Fruit fly (Drosophila melanogaster) whole organism, adult: ENCODE results near the gene pon.
A peak's percentile ranks its signal among the peaks of the same experiment; 100 is the strongest.

ENCODE experiments used
- CG11617 ChIP-seq: fragments of 200-800 bp; sonication (Bioruptor generic); optimal IDR thresholded peaks from 2 replicates; lab custom pipeline; 2017; ENCODE audit warnings: mild to moderate bottlenecking, missing biosample characterization, missing genetic modification reagents, missing genetic modification characterization
- CG12768 ChIP-seq: fragments of 200-800 bp; sonication (Bioruptor generic); optimal IDR thresholded peaks from 2 replicates; lab custom pipeline; 2017; ENCODE audit warnings: missing biosample characterization, missing genetic modification characterization, mild to moderate bottlenecking, moderate library complexity, missing genetic modification reagents
- CG14711 ChIP-seq: fragments of 200-800 bp; sonication (Bioruptor generic); optimal IDR thresholded peaks from 2 replicates; lab custom pipeline; 2018; ENCODE audit warnings: missing biosample characterization, mild to moderate bottlenecking, missing genetic modification characterization, moderate library complexity
- CG1620 ChIP-seq: fragments of 200-800 bp; sonication (Bioruptor generic); optimal IDR thresholded peaks from 2 replicates; lab custom pipeline; 2016; ENCODE audit warnings: missing biosample characterization, missing genetic modification characterization
- CG33017 ChIP-seq: fragments of 200-800 bp; sonication (Bioruptor generic); optimal IDR thresholded peaks from 2 replicates; lab custom pipeline; 2018; ENCODE audit warnings: missing biosample characterization, mild to moderate bottlenecking, missing genetic modification characterization, moderate library complexity
- CG5204 ChIP-seq: fragments of 200-800 bp; sonication (Bioruptor generic); optimal IDR thresholded peaks from 2 replicates; lab custom pipeline; 2016; ENCODE audit warnings: missing biosample characterization, missing genetic modification characterization
- CG7045 ChIP-seq: fragments of 200-800 bp; sonication (Bioruptor generic); optimal IDR thresholded peaks from 2 replicates; lab custom pipeline; 2017; ENCODE audit warnings: missing biosample characterization, mild to moderate bottlenecking, missing genetic modification characterization
- CG7101 ChIP-seq: fragments of 200-800 bp; sonication (Bioruptor generic); optimal IDR thresholded peaks from 2 replicates; lab custom pipeline; 2018; ENCODE audit warnings: missing biosample characterization, mild to moderate bottlenecking, missing genetic modification characterization, moderate library complexity
- Clk ChIP-seq: fragments of 200-800 bp; sonication (Bioruptor generic); optimal IDR thresholded peaks from 2 replicates; lab custom pipeline; 2017; ENCODE audit warnings: missing biosample characterization, missing genetic modification characterization
- Crg-1 ChIP-seq: fragments of 200-800 bp; sonication (Bioruptor generic); optimal IDR thresholded peaks from 2 replicates; lab custom pipeline; 2016; ENCODE audit warnings: missing biosample characterization, missing genetic modification characterization
- Hr96 ChIP-seq: fragments of 200-800 bp; sonication (Bioruptor generic); optimal IDR thresholded peaks from 2 replicates; lab custom pipeline; 2016; ENCODE audit warnings: missing biosample characterization, missing genetic modification characterization
- Mnt ChIP-seq: fragments of 200-800 bp; sonication (Bioruptor generic); optimal IDR thresholded peaks from 2 replicates; lab custom pipeline; 2016; ENCODE audit warnings: missing biosample characterization, mild to moderate bottlenecking, missing genetic modification characterization
- bab1 ChIP-seq: fragments of 200-800 bp; sonication (Bioruptor generic); optimal IDR thresholded peaks from 3 replicates; lab custom pipeline; 2019; ENCODE audit warnings: missing biosample characterization, mild to moderate bottlenecking, missing genetic modification characterization, moderate library complexity
- cic ChIP-seq: fragments of 200-800 bp; sonication (Bioruptor generic); optimal IDR thresholded peaks from 2 replicates; lab custom pipeline; 2017; ENCODE audit warnings: missing biosample characterization, mild to moderate bottlenecking, missing genetic modification characterization, moderate library complexity
- cnc ChIP-seq, 2 experiments: fragments of >200 bp; optimal IDR thresholded peaks; 2 replicates each; lab custom pipeline; 2017
- kay ChIP-seq: fragments of 200-800 bp; sonication (Bioruptor generic); peaks from one replicate; lab custom pipeline; 2016; ENCODE audit warnings: missing biosample characterization, missing genetic modification characterization, borderline replicate concordance
- ovo ChIP-seq: fragments of 200-800 bp; sonication (Bioruptor generic); optimal IDR thresholded peaks from 2 replicates; lab custom pipeline; 2016; ENCODE audit warnings: missing biosample characterization, missing genetic modification characterization
- pad ChIP-seq: fragments of 200-800 bp; sonication (Bioruptor generic); optimal IDR thresholded peaks from 3 replicates; lab custom pipeline; 2017; ENCODE audit warnings: missing biosample characterization, missing genetic modification characterization, mild to moderate bottlenecking, moderate library complexity, missing genetic modification reagents
- tj ChIP-seq: fragments of 200-800 bp; sonication (Bioruptor generic); optimal IDR thresholded peaks from 3 replicates; lab custom pipeline; 2017; ENCODE audit warnings: missing biosample characterization, mild to moderate bottlenecking, missing genetic modification characterization, moderate library complexity
- toe ChIP-seq: fragments of 200-800 bp; sonication (Bioruptor generic); optimal IDR thresholded peaks from 2 replicates; lab custom pipeline; 2016; ENCODE audit warnings: missing biosample characterization, missing genetic modification characterization

pon gene

dm6 chrX:4684444-4684924 is 48.4 kb downstream of the pon start:
- peak; percentile 95 for TF ChIP-seq CG1620 (GFP tag; lab: Kevin White, UChicago)
- TF ChIP-seq CG14711 (tag; lab: Kevin White, UChicago): peak; percentile 96
- TF ChIP-seq CG12768 (GFP tag; lab: Kevin White, UChicago): peak; percentile 73
- no peak for TF ChIP-seq cnc (optimal IDR thresholded peaks at IDR 0.05; lab: Kevin White, UChicago)
- TF ChIP-seq CG7101: peak; percentile 89
- peak; percentile 80 for TF ChIP-seq toe (GFP tag; lab: Kevin White, UChicago)
- TF ChIP-seq bab1: peak; percentile 93
- peak; percentile 75 for TF ChIP-seq cic
- TF ChIP-seq CG33017: peak; percentile 75
- peak; percentile 86 for TF ChIP-seq Mnt (GFP tag; lab: Kevin White, UChicago)
- TF ChIP-seq tj (GFP tag; lab: Kevin White, UChicago): peak; percentile 79
- peak; percentile 84 for TF ChIP-seq pad
- TF ChIP-seq Hr96 (GFP tag; lab: Kevin White, UChicago): peak; percentile 93
- TF ChIP-seq CG5204 (GFP tag; lab: Kevin White, UChicago): peak; percentile 75
- TF ChIP-seq Crg-1: peak; percentile 77
- peak; percentile 99 for TF ChIP-seq kay (GFP tag; lab: Kevin White, UChicago)
- peak; percentile 88 for TF ChIP-seq CG11617 (GFP tag; lab: Kevin White, UChicago)
- TF ChIP-seq Clk (GFP tag; lab: Kevin White, UChicago): peak; percentile 55
- peak; percentile 67 for TF ChIP-seq ovo
- peak; percentile 76 for TF ChIP-seq CG7045 (GFP tag; lab: Kevin White, UChicago)

- TF ChIP-seq bab1 (peak; percentile 14), CG7101 (peak; percentile 40), Hr96 (GFP tag; lab: Kevin White, UChicago) (no peak), tj (GFP tag; lab: Kevin White, UChicago) (peak; percentile 86), CG7045 (GFP tag; lab: Kevin White, UChicago) (peak; percentile 43), Mnt (GFP tag; lab: Kevin White, UChicago) (peak; percentile 61), CG12768 (GFP tag; lab: Kevin White, UChicago) (peak; percentile 57), pad (peak; percentile 63), toe (GFP tag; lab: Kevin White, UChicago) (no peak), cic (peak; percentile 61), CG11617 (GFP tag; lab: Kevin White, UChicago) (peak; percentile 69), Clk (GFP tag; lab: Kevin White, UChicago) (no peak), cnc (optimal IDR thresholded peaks at IDR 0.05; lab: Kevin White, UChicago) (no peak), kay (GFP tag; lab: Kevin White, UChicago) (peak; percentile 87)
Measured at dm6 chrX:4686150-4686549, 50.0 kb downstream of the pon start.

- TF ChIP-seq toe (GFP tag; lab: Kevin White, UChicago) (peak; percentile 18), bab1 (no peak)
Measured at dm6 chrX:4686723-4687122, 50.6 kb downstream of the pon start, which contains the start of gene Pp2C1. Gene Pp2C1 (minus strand): TSS chrX:4686903.

- TF ChIP-seq Crg-1: peak; percentile 44
- TF ChIP-seq Clk (GFP tag; lab: Kevin White, UChicago): no peak
- peak; percentile 44 for TF ChIP-seq CG14711 (tag; lab: Kevin White, UChicago)
- TF ChIP-seq CG5204 (GFP tag; lab: Kevin White, UChicago): peak; percentile 68
- peak; percentile 59 for TF ChIP-seq toe (GFP tag; lab: Kevin White, UChicago)
- TF ChIP-seq ovo: peak; percentile 92
- no peak for TF ChIP-seq cnc (optimal IDR thresholded peaks at IDR 0.05; lab: Kevin White, UChicago)
- peak; percentile 90 for TF ChIP-seq bab1
- TF ChIP-seq CG12768 (GFP tag; lab: Kevin White, UChicago): peak; percentile 26
- TF ChIP-seq Hr96 (GFP tag; lab: Kevin White, UChicago): peak; percentile 72
- TF ChIP-seq CG11617 (GFP tag; lab: Kevin White, UChicago): peak; percentile 53
- peak; percentile 51 for TF ChIP-seq CG33017
- peak; percentile 72 for TF ChIP-seq tj (GFP tag; lab: Kevin White, UChicago)
- peak; percentile 77 for TF ChIP-seq CG1620 (GFP tag; lab: Kevin White, UChicago)
- TF ChIP-seq Mnt (GFP tag; lab: Kevin White, UChicago): peak; percentile 77
- TF ChIP-seq kay (GFP tag; lab: Kevin White, UChicago): no peak
- peak; percentile 66 for TF ChIP-seq pad
- peak; percentile 59 for TF ChIP-seq CG7101
- TF ChIP-seq cic: peak; percentile 29
- TF ChIP-seq CG7045 (GFP tag; lab: Kevin White, UChicago): peak; percentile 4
Measured at dm6 chrX:4687778-4688399, 51.8 kb downstream of the pon start, which contains the start of gene ctp. Gene ctp (plus strand): TSS chrX:4687800.
